Worm (Caenorhabditis elegans) whole organism, L4 larva: Measurements from ENCODE around the gene T16G1.5.

Experiments
- lin-39 ChIP-seq: fragments of 150-350 bp; optimal IDR thresholded peaks from 2 replicates; lab custom pipeline; 2014; ENCODE audit warnings: missing biosample characterization, missing genetic modification reagents, missing genetic modification characterization
- nhr-237 ChIP-seq: sonication (generic microtip); optimal IDR thresholded peaks from 2 replicates; lab custom pipeline; 2017; ENCODE audit warnings: missing biosample characterization, missing genetic modification characterization
- pqm-1 ChIP-seq: sonication (generic microtip); optimal IDR thresholded peaks from 2 replicates; lab custom pipeline; 2017; ENCODE audit warnings: missing biosample characterization, missing genetic modification characterization

- TF ChIP-seq lin-39 (tag; lab: Kevin White, UChicago) (no peak), pqm-1 (tag; lab: Kevin White, UChicago) (no peak), nhr-237 (no peak)
Observed at ce11 chrV:12941797-12942474, 2.6 kb upstream of the T16G1.5 start, which contains the start of gene T16G1.4.
